Fruit fly (Drosophila melanogaster) whole organism, embryonic: ENCODE data around the gene Ist1.
A peak's percentile ranks its signal among the peaks of the same experiment; 100 is the strongest.

Experiments
- Ada2b ChIP-seq: fragments of 200-800 bp; sonication (Bioruptor generic); IDR thresholded peaks from 2 replicates; pipeline ENCODE4 v1.3.6; 2022; ENCODE audit warnings: missing biosample characterization, missing genetic modification characterization
- Atf3 ChIP-seq: fragments of 200-800 bp; sonication (Bioruptor generic); optimal IDR thresholded peaks from 3 replicates; lab custom pipeline; 2016; ENCODE audit warnings: missing biosample characterization, missing genetic modification characterization
- Bdp1 ChIP-seq: fragments of 200-800 bp; sonication (Bioruptor generic); optimal IDR thresholded peaks from 3 replicates; lab custom pipeline; 2016; ENCODE audit warnings: missing biosample characterization, missing genetic modification characterization
- C15 ChIP-seq: fragments of 200-800 bp; sonication (Bioruptor generic); IDR thresholded peaks from 3 replicates; pipeline ENCODE4 v1.3.6; 2022; ENCODE audit warnings: missing biosample characterization, missing genetic modification characterization
- CG10209 ChIP-seq: fragments of 200-800 bp; sonication (Bioruptor generic); optimal IDR thresholded peaks from 3 replicates; lab custom pipeline; 2017; ENCODE audit warnings: missing biosample characterization, mild to moderate bottlenecking, missing genetic modification characterization, missing genetic modification reagents
- CG10979 ChIP-seq: fragments of 200-800 bp; sonication (Bioruptor generic); optimal IDR thresholded peaks from 2 replicates; lab custom pipeline; 2018; ENCODE audit warnings: missing biosample characterization, mild to moderate bottlenecking, missing genetic modification characterization, moderate library complexity
- CG12744 ChIP-seq: fragments of 200-800 bp; sonication (Bioruptor generic); optimal IDR thresholded peaks from 2 replicates; lab custom pipeline; 2016; ENCODE audit warnings: missing biosample characterization, missing genetic modification characterization
- CG13296 ChIP-seq: fragments of 200-800 bp; sonication (Bioruptor generic); optimal IDR thresholded peaks from 3 replicates; lab custom pipeline; 2018; ENCODE audit warnings: missing biosample characterization, mild to moderate bottlenecking, missing genetic modification characterization
- CG13424 ChIP-seq: fragments of 200-800 bp; sonication (Bioruptor generic); optimal IDR thresholded peaks from 2 replicates; lab custom pipeline; 2019; ENCODE audit warnings: missing biosample characterization, mild to moderate bottlenecking, missing genetic modification characterization, moderate library complexity
- CG15269 ChIP-seq: fragments of 200-800 bp; sonication (Bioruptor generic); optimal IDR thresholded peaks from 2 replicates; lab custom pipeline; 2018; ENCODE audit warnings: missing biosample characterization, mild to moderate bottlenecking, missing genetic modification characterization, moderate library complexity
- CG18599 ChIP-seq: fragments of 200-800 bp; sonication (Bioruptor generic); optimal IDR thresholded peaks from 3 replicates; lab custom pipeline; 2017; ENCODE audit warnings: missing biosample characterization, missing genetic modification characterization, mild to moderate bottlenecking, moderate library complexity, missing genetic modification reagents
- CG2116 ChIP-seq: fragments of 200-800 bp; sonication (Bioruptor generic); optimal IDR thresholded peaks from 3 replicates; lab custom pipeline; 2018; ENCODE audit warnings: missing biosample characterization, mild to moderate bottlenecking, missing genetic modification characterization
- CG3281 ChIP-seq: fragments of 200-800 bp; sonication (Bioruptor generic); optimal IDR thresholded peaks from 3 replicates; lab custom pipeline; 2017; ENCODE audit warnings: missing biosample characterization, mild to moderate bottlenecking, missing genetic modification characterization
- CG4424 ChIP-seq: fragments of 200-800 bp; sonication (Bioruptor generic); optimal IDR thresholded peaks from 3 replicates; lab custom pipeline; 2016; ENCODE audit warnings: missing biosample characterization, missing genetic modification characterization
- CG4707 ChIP-seq: fragments of 200-800 bp; sonication (Bioruptor generic); optimal IDR thresholded peaks from 2 replicates; lab custom pipeline; 2018; ENCODE audit warnings: missing biosample characterization, mild to moderate bottlenecking, missing genetic modification characterization, moderate library complexity
- CG5953 ChIP-seq: fragments of 200-800 bp; sonication (Bioruptor generic); IDR thresholded peaks from 2 replicates; pipeline ENCODE4 v1.3.6; 2022; ENCODE audit warnings: missing biosample characterization, missing genetic modification characterization
- CG6689 ChIP-seq: fragments of 200-800 bp; sonication (Bioruptor generic); IDR thresholded peaks from 2 replicates; pipeline ENCODE4 v1.3.6; 2022; ENCODE audit warnings: missing biosample characterization, missing genetic modification characterization
- CG7786 ChIP-seq: fragments of 200-800 bp; sonication (Bioruptor generic); optimal IDR thresholded peaks from 2 replicates; lab custom pipeline; 2016; ENCODE audit warnings: missing biosample characterization, missing genetic modification characterization
- CG7839 ChIP-seq: fragments of 200-800 bp; sonication (Bioruptor generic); optimal IDR thresholded peaks from 3 replicates; lab custom pipeline; 2018; ENCODE audit warnings: missing biosample characterization, mild to moderate bottlenecking, missing genetic modification characterization, moderate library complexity
- CG7963 ChIP-seq: fragments of 200-800 bp; sonication (Bioruptor generic); IDR thresholded peaks from 3 replicates; pipeline ENCODE4 v1.3.6; 2022; ENCODE audit warnings: missing biosample characterization, missing genetic modification characterization; ENCODE audit not compliant: partially characterized antibody
- CG8290 ChIP-seq, 3 experiments: fragments of 200-800 bp; sonication (Bioruptor generic); optimal IDR thresholded peaks; 2 replicates each; lab custom pipeline; 2016 to 2019; ENCODE audit warnings: missing biosample characterization in 3 of 3, missing genetic modification characterization in 3 of 3, mild to moderate bottlenecking in 2 of 3, moderate library complexity in 1 of 3
- CG9797 ChIP-seq: fragments of 200-800 bp; sonication (Bioruptor generic); optimal IDR thresholded peaks from 3 replicates; lab custom pipeline; 2018; ENCODE audit warnings: missing biosample characterization, mild to moderate bottlenecking, missing genetic modification characterization
- Dip2 ChIP-seq: fragments of 200-800 bp; sonication (Bioruptor generic); IDR thresholded peaks from 2 replicates; pipeline ENCODE4 v1.3.6; 2022; ENCODE audit warnings: missing biosample characterization, missing genetic modification characterization
- Drgx ChIP-seq: fragments of 200-800 bp; sonication (Bioruptor generic); IDR thresholded peaks from 2 replicates; pipeline ENCODE4 v1.3.6; 2022; ENCODE audit warnings: missing biosample characterization, missing genetic modification characterization
- Ets65A ChIP-seq: fragments of 200-800 bp; sonication (Bioruptor generic); peaks from one replicate; lab custom pipeline; 2016; ENCODE audit warnings: missing biosample characterization, missing genetic modification characterization
- HLH3B ChIP-seq: fragments of 200-800 bp; sonication (Bioruptor generic); IDR thresholded peaks from 2 replicates; pipeline ENCODE4 v1.3.6; 2022; ENCODE audit warnings: missing biosample characterization, missing genetic modification characterization
- HmgD ChIP-seq: fragments of 200-800 bp; sonication (Bioruptor generic); optimal IDR thresholded peaks from 3 replicates; lab custom pipeline; 2016; ENCODE audit warnings: missing biosample characterization, missing genetic modification characterization
- Mes4 ChIP-seq: fragments of 200-800 bp; sonication (Bioruptor generic); optimal IDR thresholded peaks from 2 replicates; lab custom pipeline; 2016; ENCODE audit warnings: missing biosample characterization, missing genetic modification characterization
- Rfx ChIP-seq: fragments of 200-800 bp; sonication (Bioruptor generic); IDR thresholded peaks from 2 replicates; pipeline ENCODE4 v1.3.6; 2022; ENCODE audit warnings: missing biosample characterization, missing genetic modification characterization
- Sox102F ChIP-seq: fragments of 200-800 bp; sonication (Bioruptor generic); optimal IDR thresholded peaks from 2 replicates; lab custom pipeline; 2018; ENCODE audit warnings: missing biosample characterization, mild to moderate bottlenecking, missing genetic modification characterization, moderate library complexity
- ab ChIP-seq: fragments of 200-800 bp; sonication (Bioruptor generic); optimal IDR thresholded peaks from 2 replicates; lab custom pipeline; 2016; ENCODE audit warnings: missing biosample characterization, missing genetic modification characterization
- ato ChIP-seq: fragments of 200-800 bp; sonication (Bioruptor generic); IDR thresholded peaks from 2 replicates; pipeline ENCODE4 v1.3.6; 2022; ENCODE audit warnings: missing biosample characterization, missing genetic modification characterization; ENCODE audit not compliant: partially characterized antibody
- br ChIP-seq: fragments of >200 bp; optimal IDR thresholded peaks from 2 replicates; lab custom pipeline; 2017
- corto ChIP-seq: fragments of 200-800 bp; sonication (Bioruptor generic); optimal IDR thresholded peaks from 2 replicates; lab custom pipeline; 2016; ENCODE audit warnings: missing biosample characterization, mild to moderate bottlenecking, missing genetic modification characterization, moderate library complexity
- danr ChIP-seq: fragments of 200-800 bp; sonication (Bioruptor generic); IDR thresholded peaks from 2 replicates; pipeline ENCODE4 v1.3.6; 2022; ENCODE audit warnings: missing biosample characterization, missing genetic modification characterization
- dimm ChIP-seq: fragments of 200-800 bp; sonication (Bioruptor generic); IDR thresholded peaks from 2 replicates; pipeline ENCODE4 v1.3.6; 2022; ENCODE audit warnings: missing biosample characterization, missing genetic modification characterization
- fd102C ChIP-seq: fragments of 200-800 bp; sonication (Bioruptor generic); optimal IDR thresholded peaks from 2 replicates; lab custom pipeline; 2018; ENCODE audit warnings: missing biosample characterization, mild to moderate bottlenecking, missing genetic modification characterization, moderate library complexity
- fru ChIP-seq: fragments of >200 bp; optimal IDR thresholded peaks from 2 replicates; lab custom pipeline; 2017
- grn ChIP-seq: fragments of 200-800 bp; sonication (Bioruptor generic); optimal IDR thresholded peaks from 3 replicates; lab custom pipeline; 2017; ENCODE audit warnings: missing biosample characterization, missing genetic modification characterization
- h ChIP-seq: fragments of >200 bp; optimal IDR thresholded peaks from 2 replicates; lab custom pipeline; 2017
- kni ChIP-seq: fragments of 200-800 bp; sonication (Bioruptor generic); optimal IDR thresholded peaks from 3 replicates; lab custom pipeline; 2017; ENCODE audit warnings: mild to moderate bottlenecking, missing biosample characterization, missing genetic modification reagents, missing genetic modification characterization
- rib ChIP-seq: fragments of 200-800 bp; sonication (Bioruptor generic); IDR thresholded peaks from 2 replicates; pipeline ENCODE4 v1.3.6; 2022; ENCODE audit warnings: missing biosample characterization, missing genetic modification characterization
- scrt ChIP-seq: fragments of 200-800 bp; sonication (Bioruptor generic); optimal IDR thresholded peaks from 2 replicates; lab custom pipeline; 2018; ENCODE audit warnings: missing biosample characterization, mild to moderate bottlenecking, missing genetic modification characterization, moderate library complexity
- shn ChIP-seq: fragments of 200-800 bp; sonication (Bioruptor generic); optimal IDR thresholded peaks from 3 replicates; lab custom pipeline; 2016; ENCODE audit warnings: missing biosample characterization, missing genetic modification characterization
- slou ChIP-seq: fragments of 200-800 bp; sonication (Bioruptor generic); optimal IDR thresholded peaks from 3 replicates; lab custom pipeline; 2016; ENCODE audit warnings: missing biosample characterization, missing genetic modification characterization
- sob ChIP-seq: fragments of 200-800 bp; sonication (Bioruptor generic); IDR thresholded peaks from 2 replicates; pipeline ENCODE4 v1.3.6; 2022; ENCODE audit warnings: missing biosample characterization, missing genetic modification characterization
- tll ChIP-seq, 2 experiments: fragments of 200-800 bp in 1 of 2; fragments of >200 bp in 1 of 2; sonication (Bioruptor generic) in 1 of 2; optimal IDR thresholded peaks; 2 replicates each; lab custom pipeline; 2017 to 2019; ENCODE audit warnings: missing biosample characterization in 2 of 2, missing genetic modification characterization in 2 of 2, mild to moderate bottlenecking in 1 of 2, moderate library complexity in 1 of 2
- tna ChIP-seq: fragments of 200-800 bp; sonication (Bioruptor generic); IDR thresholded peaks from 2 replicates; pipeline ENCODE4 v1.3.6; 2022; ENCODE audit warnings: missing biosample characterization, missing genetic modification characterization; ENCODE audit not compliant: partially characterized antibody
- twi ChIP-seq: fragments of 200-800 bp; optimal IDR thresholded peaks from 2 replicates; lab custom pipeline; 2019; ENCODE audit warnings: missing biosample characterization, mild to moderate bottlenecking, missing genetic modification characterization, moderate library complexity
- unc-4 ChIP-seq: fragments of 200-800 bp; sonication (Bioruptor generic); IDR thresholded peaks from 2 replicates; pipeline ENCODE4 v1.3.6; 2022; ENCODE audit warnings: missing biosample characterization, missing genetic modification characterization; ENCODE audit not compliant: partially characterized antibody

The Ist1 gene

dm6 chr3L:6708995-6709606, 47.2 kb downstream of the Ist1 start (continued):
- TF ChIP-seq CG10979 (tag; lab: Kevin White, UChicago) (no peak), CG6689 (GFP tag; lab: Robert Waterston, UW) (peak; percentile 41), Dip2 (GFP tag; lab: Robert Waterston, UW) (no peak), shn (GFP tag; lab: Kevin White, UChicago) (peak; percentile 13), ato (GFP tag; lab: Robert Waterston, UW) (no peak), fd102C (peak; percentile 26), tna (no peak), br (lab: Kevin White, UChicago) (no peak), grn (GFP tag; lab: Kevin White, UChicago) (peak; percentile 63), CG5953 (peak; percentile 64; the same call in 1 of the 2 replicates), CG18599 (GFP tag; lab: Kevin White, UChicago) (peak; percentile 89), tll (GFP tag; optimal IDR thresholded peaks at IDR 0.05; lab: Kevin White, UChicago) (no peak), CG4707 (peak; percentile 82), Drgx (GFP tag; lab: Robert Waterston, UW) (peak; percentile 35; the same call in 1 of the 2 replicates), CG13424 (tag; lab: Kevin White, UChicago) (peak; percentile 54), Sox102F (peak; percentile 79), Rfx (GFP tag; lab: Robert Waterston, UW) (peak; percentile 95), CG9797 (GFP tag; lab: Kevin White, UChicago) (no peak), corto (GFP tag; lab: Kevin White, UChicago) (no peak), Ada2b (peak; percentile 72; the same call in 1 of the 2 replicates), HmgD (GFP tag; lab: Kevin White, UChicago) (peak; percentile 5), CG7963 (GFP tag; lab: Robert Waterston, UW) (no peak), Ets65A (peak; percentile 97), slou (GFP tag; lab: Kevin White, UChicago) (peak; percentile 95), CG8290 (GFP tag; optimal IDR thresholded peaks at IDR 0.05; lab: Kevin White, UChicago) (peak; percentile 69), CG8290 (tag; optimal IDR thresholded peaks at IDR 0.05; lab: Kevin White, UChicago) (peak in 1 of 2 experiments; percentile 82), ab (GFP tag; lab: Kevin White, UChicago) (no peak), twi (tag; lab: Kevin White, UChicago) (no peak), CG15269 (tag; lab: Kevin White, UChicago) (peak; percentile 79), scrt (peak; percentile 89), CG7786 (GFP tag; lab: Kevin White, UChicago) (peak; percentile 10), CG13296 (GFP tag; lab: Kevin White, UChicago) (peak; percentile 89), kni (GFP tag; lab: Kevin White, UChicago) (peak; percentile 30), C15 (GFP tag; lab: Robert Waterston, UW) (peak; percentile 89), CG3281 (GFP tag; lab: Kevin White, UChicago) (peak; percentile 94), fru (no peak), Atf3 (GFP tag; lab: Kevin White, UChicago) (peak; percentile 44), CG2116 (GFP tag; lab: Kevin White, UChicago) (peak; percentile 58), CG4424 (peak; percentile 75), CG10209 (GFP tag; lab: Kevin White, UChicago) (peak; percentile 85), CG12744 (peak; percentile 81), rib (GFP tag; lab: Robert Waterston, UW) (no peak; the same call in 1 of the 2 replicates), CG7839 (peak; percentile 78), Bdp1 (GFP tag; lab: Kevin White, UChicago) (peak; percentile 29), HLH3B (GFP tag; lab: Robert Waterston, UW) (peak; percentile 84), sob (GFP tag; lab: Robert Waterston, UW) (peak; percentile 92), Mes4 (GFP tag; lab: Kevin White, UChicago) (peak; percentile 64), dimm (peak; percentile 33; the same call in 1 of the 2 replicates), unc-4 (GFP tag; lab: Robert Waterston, UW) (no peak), h (lab: Kevin White, UChicago) (no peak), danr (GFP tag; lab: Robert Waterston, UW) (peak; percentile 75)
